Fruit fly (Drosophila melanogaster) whole organism, pupa: Measurements from ENCODE around the gene Tm1.

Source experiments
- Pif1A ChIP-seq: fragments of 200-800 bp; sonication (Bioruptor generic); optimal IDR thresholded peaks from 3 replicates; lab custom pipeline; 2016; ENCODE audit warnings: missing biosample characterization, missing genetic modification characterization
- rn ChIP-seq: fragments of 200-800 bp; sonication (Bioruptor generic); IDR thresholded peaks from 2 replicates; pipeline ENCODE4 v1.3.6; 2022; ENCODE audit warnings: missing biosample characterization, missing genetic modification characterization

DNA sequence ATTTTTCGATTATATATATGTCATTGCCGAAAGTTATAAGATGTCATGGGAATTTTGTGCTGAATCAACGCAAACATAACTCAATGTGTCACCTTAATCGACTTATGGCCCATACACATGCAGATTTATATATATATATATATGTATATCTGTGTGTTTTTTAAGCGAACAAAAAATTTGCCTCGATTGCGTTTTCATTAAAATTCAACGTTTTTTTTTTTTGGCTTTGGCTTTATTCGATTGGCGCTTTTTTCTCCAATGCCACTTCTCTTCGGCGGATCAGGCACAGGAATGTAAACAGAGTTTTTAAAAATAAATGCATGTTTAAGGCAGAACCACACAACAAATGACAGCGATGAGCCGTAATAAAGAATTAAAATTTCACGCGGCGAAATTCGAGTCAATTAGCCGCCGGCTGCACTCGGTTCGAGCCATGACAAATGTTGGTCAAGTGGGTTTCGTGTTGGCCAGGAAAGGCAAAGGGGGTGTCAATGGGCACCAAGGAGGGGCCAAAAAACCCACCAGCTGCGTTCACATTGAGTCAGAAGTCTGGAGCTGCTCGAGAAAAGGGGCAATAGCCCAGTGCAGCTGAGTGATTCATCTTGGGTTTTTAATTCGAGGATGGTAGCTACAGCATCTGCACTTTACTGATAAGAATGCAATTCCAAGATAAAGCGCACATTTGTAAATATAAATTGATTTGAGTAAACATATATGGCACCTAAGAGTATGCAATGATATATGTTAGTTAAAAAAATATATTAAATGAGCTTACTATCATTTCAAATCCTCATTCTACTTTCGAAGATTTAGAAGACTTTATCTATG, 5.2 kb downstream of the Tm1 start:
- TF ChIP-seq Pif1A (no peak), rn (GFP tag; lab: Robert Waterston, UW) (no peak)
